Worm (Caenorhabditis elegans): ENCODE data around the gene C11G6.2.

The C11G6.2 gene

ce11 chrX:16377903-16378302 is 49.5 kb downstream of the C11G6.2 start (continued):
- TF ChIP-seq mel-28 (tag; optimal IDR thresholded peaks at IDR 0.05; ENCODE audit: borderline replicate concordance) (no peak), nhr-120 (GFP tag; IDR thresholded peaks at IDR 0.05) (no peak), zim-3 (tag; optimal IDR thresholded peaks at IDR 0.05) (peak; percentile 62), hrde-1 (tag; optimal IDR thresholded peaks at IDR 0.05; ENCODE audit: borderline replicate concordance) (peak; percentile 42), Y95B8A.8 (GFP tag; IDR thresholded peaks at IDR 0.05) (no peak), ztf-26 (tag; optimal IDR thresholded peaks at IDR 0.05) (peak; percentile 30)

Data from whole organism, young adult.